Worm (Caenorhabditis elegans): ENCODE data around the gene srw-31.
"Not testable (repeated sequence)": the region's sequence is repeated elsewhere in the genome, so short reads cannot be mapped to it uniquely, and the experiment has no call there.

srw-31 gene

ce11 chrV:17506289-17506688 lies at the start of gene srw-31:
Gene srw-31 (plus strand): TSS chrV:17506589.
- no peak for TF ChIP-seq jun-1 (tag; optimal IDR thresholded peaks at IDR 0.05)
- TF ChIP-seq elt-2 (tag; optimal IDR thresholded peaks at IDR 0.05) = no peak
- no peak for TF ChIP-seq sea-2 (GFP tag; optimal IDR thresholded peaks at IDR 0.05)
- no peak for TF ChIP-seq pqm-1 (tag; optimal IDR thresholded peaks at IDR 0.05)
- no peak for TF ChIP-seq pha-4 (tag; optimal IDR thresholded peaks at IDR 0.05)
- TF ChIP-seq R02D3.7 (tag; optimal IDR thresholded peaks at IDR 0.05) = no peak
- no peak for TF ChIP-seq nhr-43 (tag; optimal IDR thresholded peaks at IDR 0.05; ENCODE audit: poor library complexity, severe bottlenecking)
- no peak for TF ChIP-seq ceh-16 (tag; optimal IDR thresholded peaks at IDR 0.05)
- no peak for TF ChIP-seq elt-3 (tag; optimal IDR thresholded peaks at IDR 0.05)
- no peak for TF ChIP-seq fos-1 (tag; optimal IDR thresholded peaks at IDR 0.05)
- TF ChIP-seq ztf-4 (tag; optimal IDR thresholded peaks at IDR 0.05) = no peak
- TF ChIP-seq eor-1 (tag; optimal IDR thresholded peaks at IDR 0.05) = no peak
- TF ChIP-seq nhr-12 (tag; optimal IDR thresholded peaks at IDR 0.05) = no peak
- TF ChIP-seq unc-62 (GFP tag; optimal IDR thresholded peaks at IDR 0.05) = no peak
- no peak for TF ChIP-seq fkh-2 (tag; optimal IDR thresholded peaks at IDR 0.05)
- TF ChIP-seq ztf-11 (tag; optimal IDR thresholded peaks at IDR 0.05) = no peak
- TF ChIP-seq nfya-1 (tag; optimal IDR thresholded peaks at IDR 0.05; ENCODE audit: insufficient read depth) = no peak
- TF ChIP-seq egl-5 (tag; optimal IDR thresholded peaks at IDR 0.05) = no peak
- TF ChIP-seq ZK546.5 (tag; optimal IDR thresholded peaks at IDR 0.05) = no peak
- no peak for TF ChIP-seq ama-1 (optimal IDR thresholded peaks at IDR 0.05)

- no peak for TF ChIP-seq aly-2 (tag; optimal IDR thresholded peaks at IDR 0.05)
- TF ChIP-seq ceh-9 (tag; optimal IDR thresholded peaks at IDR 0.05) = no peak
- TF ChIP-seq ama-1 (optimal IDR thresholded peaks at IDR 0.05) = no peak
- no peak for TF ChIP-seq nhr-237 (tag; optimal IDR thresholded peaks at IDR 0.05)
- TF ChIP-seq zag-1 (tag; optimal IDR thresholded peaks at IDR 0.05) = no peak
- no peak for TF ChIP-seq snpc-4 (tag; optimal IDR thresholded peaks at IDR 0.05)
- TF ChIP-seq lin-15B (tag; optimal IDR thresholded peaks at IDR 0.05) = no peak
- TF ChIP-seq tbx-2 (tag; optimal IDR thresholded peaks at IDR 0.05) = no peak
- TF ChIP-seq hmg-11 (tag; optimal IDR thresholded peaks at IDR 0.05) = no peak
- TF ChIP-seq nhr-25 (tag; optimal IDR thresholded peaks at IDR 0.05) = no peak
- TF ChIP-seq fos-1 (tag; optimal IDR thresholded peaks at IDR 0.05) = no peak
- no peak for TF ChIP-seq egl-5 (tag; optimal IDR thresholded peaks at IDR 0.05)
- TF ChIP-seq sea-2 (GFP tag; optimal IDR thresholded peaks at IDR 0.05) = no peak
- no peak for TF ChIP-seq egl-27 (tag; optimal IDR thresholded peaks at IDR 0.05)
- TF ChIP-seq nhr-12 (tag; optimal IDR thresholded peaks at IDR 0.05) = no peak
- TF ChIP-seq fkh-10 (GFP tag; optimal IDR thresholded peaks at IDR 0.05) = no peak
- TF ChIP-seq unc-62 (GFP tag; optimal IDR thresholded peaks at IDR 0.05) = no peak
- TF ChIP-seq mdl-1 (tag; optimal IDR thresholded peaks at IDR 0.05) = no peak
- TF ChIP-seq unc-39 (tag; optimal IDR thresholded peaks at IDR 0.05) = no peak
Observed at ce11 chrV:17458069-17458468, 48.3 kb upstream of the srw-31 start, which contains the start of gene str-200. Gene str-200 (minus strand): TSS chrV:17458169.

ce11 chrV:17460061-17460460 lies 46.3 kb upstream of the srw-31 start, which contains the start of gene srz-48:
Gene srz-48 (minus strand): TSS chrV:17460161.
- TF ChIP-seq sea-2 (GFP tag; optimal IDR thresholded peaks at IDR 0.05) = no peak
- TF ChIP-seq ztf-11 (tag; optimal IDR thresholded peaks at IDR 0.05) = no peak

ce11 chrV:17464278-17464677 lies 42.1 kb upstream of the srw-31 start, which contains the start of gene F20E11.7:
Gene F20E11.7 (plus strand): TSS chrV:17464578.
- TF ChIP-seq egl-27, fos-1, zag-1 (tag; optimal IDR thresholded peaks at IDR 0.05): not testable (repeated sequence)

ce11 chrV:17466751-17467150 lies 39.6 kb upstream of the srw-31 start, which contains the start of gene srw-72:
Gene srw-72 (plus strand): TSS chrV:17467051.
- TF ChIP-seq ceh-9 (tag; optimal IDR thresholded peaks at IDR 0.05) (no peak), ztf-11 (tag; optimal IDR thresholded peaks at IDR 0.05) (no peak), elt-1 (tag; optimal IDR thresholded peaks at IDR 0.05) (no peak), elt-3 (tag; optimal IDR thresholded peaks at IDR 0.05) (no peak), nfya-1 (tag; optimal IDR thresholded peaks at IDR 0.05; ENCODE audit: insufficient read depth) (no peak), sea-2 (GFP tag; optimal IDR thresholded peaks at IDR 0.05) (no peak), ceh-16 (tag; optimal IDR thresholded peaks at IDR 0.05) (no peak), lsy-12 (tag; optimal IDR thresholded peaks at IDR 0.05) (no peak), eor-1 (tag; optimal IDR thresholded peaks at IDR 0.05) (no peak)

Measured in whole organism, L3 larva.